Worm (Caenorhabditis elegans) whole organism, early embryonic: ENCODE data around the gene str-250.

Experiments
- F13C5.2 ChIP-seq: sonication (generic microtip); optimal IDR thresholded peaks from 2 replicates; lab custom pipeline; 2017; ENCODE audit warnings: mild to moderate bottlenecking, missing genetic modification characterization, inconsistent platforms, missing compliant biosample characterization
- aly-1 ChIP-seq: sonication (generic microtip); optimal IDR thresholded peaks from 2 replicates; lab custom pipeline; 2016; ENCODE audit warnings: missing genetic modification characterization, missing compliant biosample characterization
- ama-1 ChIP-seq: fragments of 150-350 bp; optimal IDR thresholded peaks from 2 replicates; lab custom pipeline; 2014
- ets-7 ChIP-seq: sonication (generic microtip); optimal IDR thresholded peaks from 2 replicates; lab custom pipeline; 2016; ENCODE audit warnings: missing genotype, missing genetic modification characterization, missing compliant biosample characterization
- flt-1 ChIP-seq: fragments of 200-800 bp; sonication (Bioruptor generic); IDR thresholded peaks from 2 replicates; pipeline ENCODE4 v1.3.6; 2022; ENCODE audit warnings: missing genetic modification characterization, missing compliant biosample characterization
- hmbx-1 ChIP-seq: sonication (generic microtip); optimal IDR thresholded peaks from 2 replicates; lab custom pipeline; 2016; ENCODE audit warnings: mild to moderate bottlenecking, missing genetic modification characterization, missing compliant biosample characterization
- hnd-1 ChIP-seq: sonication (generic microtip); optimal IDR thresholded peaks from 2 replicates; lab custom pipeline; 2016; ENCODE audit warnings: missing genetic modification characterization, missing compliant biosample characterization
- pes-1 ChIP-seq: fragments of 200-800 bp; sonication (Bioruptor generic); IDR thresholded peaks from 2 replicates; pipeline ENCODE4 v1.3.6; 2022; ENCODE audit warnings: missing genetic modification reagents, missing genetic modification characterization, missing compliant biosample characterization
- sea-1 ChIP-seq: fragments of 200-800 bp; sonication (Bioruptor generic); conservative IDR thresholded peaks from 2 replicates; pipeline ENCODE4 v1.3.6; 2022; ENCODE audit warnings: missing genetic modification characterization, missing compliant biosample characterization
- tbx-11 ChIP-seq: fragments of 200-800 bp; sonication (Bioruptor generic); IDR thresholded peaks from 2 replicates; pipeline ENCODE4 v1.3.6; 2022; ENCODE audit warnings: missing genetic modification characterization, missing compliant biosample characterization
- tbx-37 ChIP-seq: fragments of 200-800 bp; sonication (Bioruptor generic); conservative IDR thresholded peaks from 2 replicates; pipeline ENCODE4 v1.3.6; 2022; ENCODE audit warnings: missing genetic modification reagents, missing genetic modification characterization, missing compliant biosample characterization

ce11 chrV:13889516-13889915 is 28.9 kb upstream of the str-250 start, which contains the start of gene spp-12:
- TF ChIP-seq ama-1 (lab: Kevin White, UChicago) (no peak), ets-7 (no peak), flt-1 (no peak), tbx-11 (GFP tag; lab: Robert Waterston, UW) (no peak), hnd-1 (tag; lab: Kevin White, UChicago) (no peak), aly-1 (no peak), pes-1 (GFP tag; lab: Robert Waterston, UW) (no peak), sea-1 (GFP tag; lab: Robert Waterston, UW) (no peak), hmbx-1 (tag; lab: Kevin White, UChicago) (no peak), tbx-37 (GFP tag; lab: Robert Waterston, UW) (no peak), F13C5.2 (tag; lab: Kevin White, UChicago) (no peak)
